Worm (Caenorhabditis elegans) whole organism, L1 larva: Measurements from ENCODE around the gene srx-125.

Source experiments
- Y116A8C.19 ChIP-seq: sonication (generic microtip); optimal IDR thresholded peaks from 2 replicates; lab custom pipeline; 2016; ENCODE audit warnings: missing compliant biosample characterization, missing genetic modification characterization, borderline replicate concordance
- pqm-1 ChIP-seq: sonication (generic microtip); optimal IDR thresholded peaks from 3 replicates; lab custom pipeline; 2017; ENCODE audit warnings: missing biosample characterization, missing genetic modification characterization

DNA sequence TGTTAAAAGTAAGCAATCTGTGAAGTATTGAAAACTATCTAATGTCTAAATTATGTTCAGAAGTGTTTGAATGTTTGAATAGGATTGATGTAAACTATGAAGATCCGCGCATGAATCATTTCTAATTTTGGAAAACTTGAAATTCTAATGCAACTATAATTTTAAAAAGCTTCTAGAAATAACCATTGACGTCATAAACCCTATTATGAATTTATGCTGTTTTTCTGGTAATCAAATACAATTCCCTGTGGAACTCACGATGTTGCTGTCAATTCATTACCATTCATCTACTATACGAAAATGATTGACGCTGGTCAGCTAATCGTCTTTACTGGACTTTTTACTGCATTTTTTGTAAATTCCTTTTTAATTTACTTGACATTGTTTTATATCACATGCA lies 39.7 kb upstream of the srx-125 start, which contains the start of gene str-37:
- no peak for TF ChIP-seq pqm-1 (tag; lab: Kevin White, UChicago)
- TF ChIP-seq Y116A8C.19 (tag; lab: Kevin White, UChicago) = no peak
